Worm (Caenorhabditis elegans): ENCODE results near the gene C45B11.2.

- no peak for TF ChIP-seq hmg-4 (GFP tag; optimal IDR thresholded peaks at IDR 0.05)
- TF ChIP-seq ceh-13 (GFP tag; optimal IDR thresholded peaks at IDR 0.05): no peak
- no peak for TF ChIP-seq flt-1 (GFP tag; IDR thresholded peaks at IDR 0.05)
- no peak for TF ChIP-seq sea-1 (GFP tag; conservative IDR thresholded peaks at IDR 0.05)
- TF ChIP-seq ama-1 (optimal IDR thresholded peaks at IDR 0.05): no peak
- no peak for TF ChIP-seq ets-7 (tag; optimal IDR thresholded peaks at IDR 0.05)
- TF ChIP-seq tbx-11 (GFP tag; IDR thresholded peaks at IDR 0.05): no peak
Observed at ce11 chrV:11030675-11031074, 11.8 kb upstream of the C45B11.2 start.

All from whole organism, early embryonic.